Worm (Caenorhabditis elegans) whole organism, L1 larva: ENCODE measurements around the gene K09D9.14.

ENCODE experiments used
- ceh-90 ChIP-seq: sonication (generic microtip); optimal IDR thresholded peaks from 2 replicates; lab custom pipeline; 2016; ENCODE audit warnings: missing genetic modification characterization, missing compliant biosample characterization
- elt-3 ChIP-seq, 6 experiments: fragments of 150-350 bp in 1 of 6; sonication (generic microtip); optimal IDR thresholded peaks; 2 replicates each; lab custom pipeline; 2017 to 2018; ENCODE audit warnings: missing biosample characterization in 6 of 6, missing genetic modification characterization in 6 of 6, inconsistent platforms in 1 of 6
- lir-3 ChIP-seq: sonication (generic microtip); optimal IDR thresholded peaks from 2 replicates; lab custom pipeline; 2016; ENCODE audit warnings: mild to moderate bottlenecking, missing genetic modification characterization, moderate library complexity, missing compliant biosample characterization; ENCODE audit not compliant: poor library complexity
- nhr-90 ChIP-seq: sonication (generic microtip); optimal IDR thresholded peaks from 2 replicates; lab custom pipeline; 2016; ENCODE audit warnings: mild to moderate bottlenecking, missing genetic modification characterization, missing compliant biosample characterization; ENCODE audit not compliant: poor library complexity
- sox-4 ChIP-seq: sonication (generic microtip); optimal IDR thresholded peaks from 2 replicates; lab custom pipeline; 2016; ENCODE audit warnings: missing genetic modification characterization, missing compliant biosample characterization

- TF ChIP-seq nhr-90 (tag; lab: Kevin White, UChicago) = no peak
- no peak for TF ChIP-seq lir-3 (tag; lab: Kevin White, UChicago)
- TF ChIP-seq ceh-90 (tag; lab: Kevin White, UChicago) = no peak
- TF ChIP-seq sox-4 (tag; lab: Kevin White, UChicago) = no peak
- TF ChIP-seq elt-3 (tag; optimal IDR thresholded peaks at IDR 0.05; lab: Kevin White, UChicago) = no peak
These were observed 17.1 kb downstream of the K09D9.14 start for ce11 chrV:4004577-4004976.
